Worm (Caenorhabditis elegans) whole organism, young adult: ENCODE results near the gene tsp-17.

Experiments used
- B0035.1 ChIP-seq: sonication (generic microtip); optimal IDR thresholded peaks from 2 replicates; lab custom pipeline; 2016; ENCODE audit warnings: missing genetic modification characterization, mild to moderate bottlenecking, missing compliant biosample characterization, missing genotype, missing genetic modification reagents
- F10E7.11 ChIP-seq: sonication (generic microtip); optimal IDR thresholded peaks from 2 replicates; lab custom pipeline; 2017; ENCODE audit warnings: mild to moderate bottlenecking, missing genetic modification characterization, moderate library complexity, missing compliant biosample characterization
- F22D6.2 ChIP-seq: sonication (generic microtip); optimal IDR thresholded peaks from 2 replicates; lab custom pipeline; 2016; ENCODE audit warnings: mild to moderate bottlenecking, missing genetic modification characterization, missing compliant biosample characterization
- T07F8.4 ChIP-seq: sonication (generic microtip); optimal IDR thresholded peaks from 2 replicates; lab custom pipeline; 2016; ENCODE audit warnings: mild to moderate bottlenecking, missing genetic modification characterization, moderate library complexity, missing compliant biosample characterization
- Y56A3A.18 ChIP-seq: fragments of 200-800 bp; sonication (Bioruptor generic); IDR thresholded peaks from 2 replicates; pipeline ENCODE4 v1.3.6; 2022; ENCODE audit warnings: missing genetic modification reagents, missing genetic modification characterization, missing compliant biosample characterization
- Y79H2A.3 ChIP-seq: fragments of 200-800 bp; sonication (Bioruptor generic); conservative IDR thresholded peaks from 2 replicates; pipeline ENCODE4 v1.3.6; 2022; ENCODE audit warnings: missing genetic modification reagents, missing genetic modification characterization, missing compliant biosample characterization
- Y95B8A.8 ChIP-seq: fragments of 200-800 bp; sonication (Bioruptor generic); IDR thresholded peaks from 2 replicates; pipeline ENCODE4 v1.3.6; 2022; ENCODE audit warnings: missing genetic modification reagents, missing genetic modification characterization, missing compliant biosample characterization
- aptf-3 ChIP-seq: fragments of 200-800 bp; sonication (Bioruptor generic); IDR thresholded peaks from 2 replicates; pipeline ENCODE4 v1.3.6; 2022; ENCODE audit warnings: missing genetic modification characterization, missing compliant biosample characterization
- attf-3 ChIP-seq: fragments of 200-800 bp; sonication (Bioruptor generic); conservative IDR thresholded peaks from 2 replicates; pipeline ENCODE4 v1.3.6; 2022; ENCODE audit warnings: missing genetic modification reagents, missing genetic modification characterization, missing compliant biosample characterization
- cebp-1 ChIP-seq, 2 experiments: fragments of 200-800 bp in 1 of 2; sonication (Bioruptor generic) in 1 of 2; sonication (generic microtip) in 1 of 2; IDR thresholded peaks in 1 of 2; optimal IDR thresholded peaks in 1 of 2; 2 replicates each; pipeline versions ENCODE4 v1.3.6 to Lab custom; 2017 to 2022; ENCODE audit warnings: missing compliant biosample characterization in 2 of 2, missing genetic modification characterization in 2 of 2, mild to moderate bottlenecking in 1 of 2, missing genetic modification reagents in 1 of 2, moderate library complexity in 1 of 2
- cebp-2 ChIP-seq: fragments of 200-800 bp; sonication (Bioruptor generic); IDR thresholded peaks from 2 replicates; pipeline ENCODE4 v1.3.6; 2022; ENCODE audit warnings: missing genetic modification characterization, missing compliant biosample characterization
- ceh-100 ChIP-seq: fragments of 200-800 bp; sonication (Bioruptor generic); IDR thresholded peaks from 2 replicates; pipeline ENCODE4 v1.3.6; 2022; ENCODE audit warnings: missing genetic modification reagents, missing genetic modification characterization, missing compliant biosample characterization
- ceh-27 ChIP-seq: fragments of 200-800 bp; sonication (Bioruptor generic); optimal IDR thresholded peaks from 2 replicates; lab custom pipeline; 2018; ENCODE audit warnings: mild to moderate bottlenecking, missing genetic modification characterization, moderate library complexity, missing compliant biosample characterization
- ceh-58 ChIP-seq: fragments of 200-800 bp; sonication (Bioruptor generic); IDR thresholded peaks from 2 replicates; pipeline ENCODE4 v1.3.6; 2022; ENCODE audit warnings: missing genetic modification characterization, missing compliant biosample characterization
- chd-7 ChIP-seq: sonication (generic microtip); optimal IDR thresholded peaks from 2 replicates; lab custom pipeline; 2016; ENCODE audit warnings: mild to moderate bottlenecking, missing genetic modification characterization, moderate library complexity, missing compliant biosample characterization
- die-1 ChIP-seq: sonication (generic microtip); optimal IDR thresholded peaks from 2 replicates; lab custom pipeline; 2016; ENCODE audit warnings: missing genotype, mild to moderate bottlenecking, missing genetic modification characterization, missing compliant biosample characterization
- efl-1 ChIP-seq: fragments of 150-350 bp; optimal IDR thresholded peaks from 2 replicates; lab custom pipeline; 2014; ENCODE audit warnings: missing biosample characterization, missing genetic modification reagents, missing genetic modification characterization
- egl-44 ChIP-seq: fragments of 200-800 bp; sonication (Bioruptor generic); IDR thresholded peaks from 2 replicates; pipeline ENCODE4 v1.3.6; 2022; ENCODE audit warnings: missing genetic modification reagents, missing genetic modification characterization, missing compliant biosample characterization
- egrh-3 ChIP-seq: fragments of 200-800 bp; sonication (Bioruptor generic); IDR thresholded peaks from 2 replicates; pipeline ENCODE4 v1.3.6; 2022; ENCODE audit warnings: missing genetic modification reagents, missing genetic modification characterization, missing compliant biosample characterization
- let-526 ChIP-seq: fragments of 200-800 bp; sonication (Bioruptor generic); IDR thresholded peaks from 2 replicates; pipeline ENCODE4 v1.3.6; 2022; ENCODE audit warnings: missing genetic modification reagents, missing genetic modification characterization, missing compliant biosample characterization
- lir-1 ChIP-seq: fragments of 200-800 bp; sonication (Bioruptor generic); conservative IDR thresholded peaks from 2 replicates; pipeline ENCODE4 v1.3.6; 2022; ENCODE audit warnings: missing genetic modification reagents, missing genetic modification characterization, missing compliant biosample characterization
- lsy-27 ChIP-seq: sonication (generic microtip); optimal IDR thresholded peaks from 2 replicates; lab custom pipeline; 2017; ENCODE audit warnings: missing genetic modification characterization, mild to moderate bottlenecking, missing compliant biosample characterization, antibody characterized with exemption, missing genotype, borderline replicate concordance; ENCODE audit not compliant: insufficient read depth
- madf-10 ChIP-seq: sonication (generic microtip); optimal IDR thresholded peaks from 2 replicates; lab custom pipeline; 2016; ENCODE audit warnings: mild to moderate bottlenecking, missing genetic modification characterization, missing compliant biosample characterization
- madf-6 ChIP-seq: fragments of 200-800 bp; sonication (Bioruptor generic); IDR thresholded peaks from 2 replicates; pipeline ENCODE4 v1.3.6; 2022; ENCODE audit warnings: missing genetic modification reagents, missing genetic modification characterization, missing compliant biosample characterization
- madf-8 ChIP-seq: fragments of 200-800 bp; sonication (Bioruptor generic); conservative IDR thresholded peaks from 2 replicates; pipeline ENCODE4 v1.3.6; 2022; ENCODE audit warnings: missing genetic modification reagents, missing genetic modification characterization, missing compliant biosample characterization
- mes-4 ChIP-seq: sonication (generic microtip); optimal IDR thresholded peaks from 2 replicates; lab custom pipeline; 2016; ENCODE audit warnings: missing genotype, missing genetic modification characterization, missing compliant biosample characterization
- nfya-2 ChIP-seq: fragments of 200-800 bp; sonication (Bioruptor generic); IDR thresholded peaks from 2 replicates; pipeline ENCODE4 v1.3.6; 2022; ENCODE audit warnings: missing genetic modification reagents, missing genetic modification characterization, missing compliant biosample characterization
- nfyb-1 ChIP-seq: fragments of 200-800 bp; sonication (Bioruptor generic); IDR thresholded peaks from 2 replicates; pipeline ENCODE4 v1.3.6; 2022; ENCODE audit warnings: missing genetic modification reagents, missing genetic modification characterization, missing compliant biosample characterization
- nhr-120 ChIP-seq: fragments of 200-800 bp; sonication (Bioruptor generic); IDR thresholded peaks from 2 replicates; pipeline ENCODE4 v1.3.6; 2022; ENCODE audit warnings: missing genetic modification characterization, missing compliant biosample characterization
- nhr-27 ChIP-seq: fragments of 200-800 bp; sonication (Bioruptor generic); optimal IDR thresholded peaks from 2 replicates; lab custom pipeline; 2018; ENCODE audit warnings: mild to moderate bottlenecking, missing genetic modification characterization, moderate library complexity, missing compliant biosample characterization
- nhr-90 ChIP-seq: sonication (generic microtip); optimal IDR thresholded peaks from 2 replicates; lab custom pipeline; 2016; ENCODE audit warnings: missing genotype, mild to moderate bottlenecking, missing genetic modification characterization, missing compliant biosample characterization
- rcor-1 ChIP-seq: fragments of 200-800 bp; sonication (Bioruptor generic); IDR thresholded peaks from 2 replicates; pipeline ENCODE4 v1.3.6; 2022; ENCODE audit warnings: missing genetic modification reagents, missing genetic modification characterization, missing compliant biosample characterization
- repo-1 ChIP-seq: sonication (generic microtip); optimal IDR thresholded peaks from 2 replicates; lab custom pipeline; 2017; ENCODE audit warnings: mild to moderate bottlenecking, missing genetic modification characterization, missing compliant biosample characterization
- rpc-1 ChIP-seq, 2 experiments: fragments of 150-350 bp in 1 of 2; sonication (generic microtip) in 1 of 2; optimal IDR thresholded peaks; 2 replicates each; lab custom pipeline; 2014 to 2018; ENCODE audit warnings: missing biosample characterization in 1 of 2, missing genetic modification characterization in 1 of 2, missing genetic modification reagents in 1 of 2, missing genotype in 1 of 2
- sdz-38 ChIP-seq: sonication (generic microtip); optimal IDR thresholded peaks from 2 replicates; lab custom pipeline; 2016; ENCODE audit warnings: missing genotype, missing genetic modification characterization, missing compliant biosample characterization
- snpc-1.1 ChIP-seq: sonication (generic microtip); optimal IDR thresholded peaks from 2 replicates; lab custom pipeline; 2017; ENCODE audit warnings: missing genetic modification characterization, mild to moderate bottlenecking, missing compliant biosample characterization, antibody characterized with exemption, moderate library complexity, missing genotype, missing genetic modification reagents; ENCODE audit not compliant: insufficient read depth
- snpc-3.4 ChIP-seq: sonication (generic microtip); optimal IDR thresholded peaks from 2 replicates; lab custom pipeline; 2017; ENCODE audit warnings: missing genetic modification characterization, mild to moderate bottlenecking, missing compliant biosample characterization, antibody characterized with exemption, moderate library complexity, missing genotype, missing genetic modification reagents
- snpc-4 ChIP-seq, 5 experiments: fragments of 150-350 bp in 1 of 5; sonication (generic microtip) in 4 of 5; optimal IDR thresholded peaks; 2 replicates each; lab custom pipeline; 2014 to 2018; ENCODE audit warnings: missing genetic modification characterization in 5 of 5, missing biosample characterization in 3 of 5, antibody characterized with exemption in 2 of 5, mild to moderate bottlenecking in 2 of 5, missing compliant biosample characterization in 2 of 5, missing genotype in 2 of 5, moderate library complexity in 2 of 5, missing genetic modification reagents in 1 of 5
- somi-1 ChIP-seq: fragments of 200-800 bp; sonication (Bioruptor generic); optimal IDR thresholded peaks from 2 replicates; lab custom pipeline; 2018; ENCODE audit warnings: mild to moderate bottlenecking, missing genetic modification characterization, missing compliant biosample characterization
- tbp1 ChIP-seq: fragments of 200-800 bp; sonication (Bioruptor generic); optimal IDR thresholded peaks from 2 replicates; lab custom pipeline; 2018; ENCODE audit warnings: mild to moderate bottlenecking, missing genetic modification characterization, missing compliant biosample characterization
- xnd-1 ChIP-seq: sonication (generic microtip); optimal IDR thresholded peaks from 2 replicates; lab custom pipeline; 2016; ENCODE audit warnings: missing genotype, missing genetic modification reagents, missing genetic modification characterization, missing compliant biosample characterization
- ztf-18 ChIP-seq: sonication (generic microtip); optimal IDR thresholded peaks from 2 replicates; lab custom pipeline; 2016; ENCODE audit warnings: missing genotype, mild to moderate bottlenecking, missing genetic modification characterization, missing compliant biosample characterization
- ztf-26 ChIP-seq: sonication (generic microtip); optimal IDR thresholded peaks from 2 replicates; lab custom pipeline; 2017; ENCODE audit warnings: missing genetic modification characterization, missing compliant biosample characterization
- ztf-28 ChIP-seq: fragments of 200-800 bp; sonication (Bioruptor generic); IDR thresholded peaks from 2 replicates; pipeline ENCODE4 v1.3.6; 2022; ENCODE audit warnings: missing genetic modification reagents, missing genetic modification characterization, missing compliant biosample characterization

Gene tsp-17

ce11 chrX:3697623-3698022 is 16.7 kb downstream of the tsp-17 start (continued):
- no peak for TF ChIP-seq nhr-27 (tag; lab: Kevin White, UChicago)
- TF ChIP-seq xnd-1 (tag; lab: Kevin White, UChicago) = no peak
- peak; percentile 73; the same call in 1 of the 2 replicates for TF ChIP-seq lir-1 (GFP tag; lab: Robert Waterston, UW)
- 0 out of 2 replicates have a peak, but pooled peaks have one; percentile 55 for TF ChIP-seq cebp-2
- peak; percentile 55; the same call in 1 of the 2 replicates for TF ChIP-seq ztf-28 (GFP tag; lab: Robert Waterston, UW)
- peak; percentile 95 for TF ChIP-seq die-1
- TF ChIP-seq efl-1 (GFP tag; lab: Kevin White, UChicago) = no peak
- peak; percentile 48 for TF ChIP-seq mes-4
- 0 out of 2 replicates have a peak, but pooled peaks have one; percentile 27 for TF ChIP-seq madf-8 (GFP tag; lab: Robert Waterston, UW)
- peak; percentile 62 for TF ChIP-seq ztf-26 (tag; lab: Kevin White, UChicago)
- TF ChIP-seq rcor-1 (GFP tag; lab: Robert Waterston, UW) = peak; percentile 77
- peak; percentile 78 for TF ChIP-seq chd-7
- TF ChIP-seq nfyb-1 (GFP tag; lab: Robert Waterston, UW) = peak; percentile 83
- TF ChIP-seq T07F8.4 (tag; lab: Kevin White, UChicago) = peak; percentile 71
- TF ChIP-seq egl-44 (GFP tag; lab: Robert Waterston, UW) = peak; percentile 70
- TF ChIP-seq let-526 (GFP tag; lab: Robert Waterston, UW) = 0 out of 2 replicates have a peak, but pooled peaks have one; percentile 29
- TF ChIP-seq nfya-2 (GFP tag; lab: Robert Waterston, UW) = no peak
- peak; percentile 54 for TF ChIP-seq repo-1
- peak; percentile 67 for TF ChIP-seq snpc-4 (GFP tag; optimal IDR thresholded peaks at IDR 0.05; lab: Kevin White, UChicago)
- peak in 2 of 4 experiments; percentile 49 to 84 for TF ChIP-seq snpc-4 (tag; optimal IDR thresholded peaks at IDR 0.05; lab: Kevin White, UChicago)
- TF ChIP-seq nhr-90 (tag; lab: Kevin White, UChicago) = peak; percentile 91
- TF ChIP-seq ceh-100 = peak; percentile 51; the same call in 1 of the 2 replicates
- peak; percentile 55 for TF ChIP-seq snpc-1.1
- peak; percentile 80 for TF ChIP-seq madf-10 (tag; lab: Kevin White, UChicago)
- TF ChIP-seq madf-6 (GFP tag; lab: Robert Waterston, UW) = peak; percentile 49; the same call in 1 of the 2 replicates
- peak; percentile 77 for TF ChIP-seq snpc-3.4 (tag; lab: Kevin White, UChicago)
- TF ChIP-seq nhr-120 (GFP tag; lab: Robert Waterston, UW) = no peak
- no peak for TF ChIP-seq Y95B8A.8 (GFP tag; lab: Robert Waterston, UW)
- TF ChIP-seq B0035.1 (tag; lab: Kevin White, UChicago) = peak; percentile 65
- TF ChIP-seq sdz-38 (tag; lab: Kevin White, UChicago) = no peak
- 0 out of 2 replicates have a peak, but pooled peaks have one; percentile 47 for TF ChIP-seq attf-3
- peak; percentile 74 for TF ChIP-seq ztf-18
- TF ChIP-seq aptf-3 (GFP tag; lab: Robert Waterston, UW) = 0 out of 2 replicates have a peak, but pooled peaks have one; percentile 77
- TF ChIP-seq rpc-1 (optimal IDR thresholded peaks at IDR 0.05; lab: Kevin White, UChicago) = peak; percentile 95
- TF ChIP-seq rpc-1 (tag; optimal IDR thresholded peaks at IDR 0.05; lab: Kevin White, UChicago) = peak; percentile 97
- peak; percentile 68 for TF ChIP-seq ceh-27
- peak; percentile 80; the same call in 1 of the 2 replicates for TF ChIP-seq Y56A3A.18
- no peak for TF ChIP-seq ceh-58 (GFP tag; lab: Robert Waterston, UW)
- peak; percentile 99 for TF ChIP-seq tbp1 (GFP tag; lab: Kevin White, UChicago)
- TF ChIP-seq F10E7.11 (tag; lab: Kevin White, UChicago) = peak; percentile 25

ce11 chrX:3701861-3702260 is 20.9 kb downstream of the tsp-17 start:
- TF ChIP-seq F22D6.2 (no peak), somi-1 (GFP tag; lab: Kevin White, UChicago) (no peak), egrh-3 (GFP tag; lab: Robert Waterston, UW) (no peak), snpc-3.4 (tag; lab: Kevin White, UChicago) (no peak), lsy-27 (tag; lab: Kevin White, UChicago) (no peak), Y79H2A.3 (no peak), cebp-1 (GFP tag; IDR thresholded peaks at IDR 0.05; lab: Robert Waterston, UW) (no peak), cebp-1 (tag; optimal IDR thresholded peaks at IDR 0.05; lab: Kevin White, UChicago) (no peak)
